Worm (Caenorhabditis elegans): ENCODE data around the gene C34E10.9.

DNA sequence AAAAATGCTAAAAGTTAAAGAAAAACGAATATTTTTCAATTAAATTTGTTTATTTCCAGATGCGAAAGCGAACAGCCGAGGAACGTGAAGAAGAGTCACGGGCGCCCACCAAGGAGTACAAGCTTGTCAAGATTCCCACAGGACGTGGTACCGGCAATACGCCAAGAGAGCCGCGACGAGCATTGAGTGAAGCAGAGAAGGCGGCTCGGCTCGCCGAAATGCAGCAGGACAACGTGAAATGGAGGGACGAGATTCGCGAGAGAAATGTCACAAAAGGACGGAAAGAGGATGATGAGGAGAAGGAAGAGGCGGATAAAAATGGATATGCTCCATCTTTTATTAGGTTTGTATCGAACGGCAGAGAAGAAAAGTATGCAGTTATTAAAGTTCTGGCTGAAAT lies 47.2 kb upstream of the C34E10.9 start:
- no peak for TF ChIP-seq scrt-1 (GFP tag; IDR thresholded peaks at IDR 0.05)
- TF ChIP-seq ama-1 (optimal IDR thresholded peaks at IDR 0.05): no peak
- no peak for TF ChIP-seq aly-1 (tag; optimal IDR thresholded peaks at IDR 0.05)
- TF ChIP-seq flt-1 (GFP tag; IDR thresholded peaks at IDR 0.05): no peak
- TF ChIP-seq hnd-1 (tag; optimal IDR thresholded peaks at IDR 0.05): no peak
- no peak for TF ChIP-seq tbx-11 (GFP tag; IDR thresholded peaks at IDR 0.05)
- no peak for TF ChIP-seq tra-4 (tag; optimal IDR thresholded peaks at IDR 0.05)
- no peak for TF ChIP-seq ets-7 (tag; optimal IDR thresholded peaks at IDR 0.05)
- no peak for TF ChIP-seq ceh-36 (tag; optimal IDR thresholded peaks at IDR 0.05)
- no peak for TF ChIP-seq F13C5.2 (tag; optimal IDR thresholded peaks at IDR 0.05)
- TF ChIP-seq hmbx-1 (tag; optimal IDR thresholded peaks at IDR 0.05): no peak
